Worm (Caenorhabditis elegans) whole organism, early embryonic: ENCODE results near the gene pdzd-8.

Source experiments
- B0310.2 ChIP-seq: sonication (generic microtip); optimal IDR thresholded peaks from 2 replicates; lab custom pipeline; 2016; ENCODE audit warnings: mild to moderate bottlenecking, missing genetic modification characterization, missing compliant biosample characterization
- F13C5.2 ChIP-seq: sonication (generic microtip); optimal IDR thresholded peaks from 2 replicates; lab custom pipeline; 2017; ENCODE audit warnings: mild to moderate bottlenecking, missing genetic modification characterization, inconsistent platforms, missing compliant biosample characterization
- aly-1 ChIP-seq: sonication (generic microtip); optimal IDR thresholded peaks from 2 replicates; lab custom pipeline; 2016; ENCODE audit warnings: missing genetic modification characterization, missing compliant biosample characterization
- ama-1 ChIP-seq: fragments of 150-350 bp; optimal IDR thresholded peaks from 2 replicates; lab custom pipeline; 2014
- ceh-13 ChIP-seq: fragments of 200-800 bp; sonication (Bioruptor generic); optimal IDR thresholded peaks from 2 replicates; lab custom pipeline; 2018; ENCODE audit warnings: mild to moderate bottlenecking, missing genetic modification characterization, missing compliant biosample characterization
- ceh-36 ChIP-seq: sonication (generic microtip); optimal IDR thresholded peaks from 2 replicates; lab custom pipeline; 2016; ENCODE audit warnings: missing genetic modification characterization, inconsistent platforms, missing compliant biosample characterization
- ets-7 ChIP-seq: sonication (generic microtip); optimal IDR thresholded peaks from 2 replicates; lab custom pipeline; 2016; ENCODE audit warnings: missing genotype, missing genetic modification characterization, missing compliant biosample characterization
- flt-1 ChIP-seq: fragments of 200-800 bp; sonication (Bioruptor generic); IDR thresholded peaks from 2 replicates; pipeline ENCODE4 v1.3.6; 2022; ENCODE audit warnings: missing genetic modification characterization, missing compliant biosample characterization
- hmbx-1 ChIP-seq: sonication (generic microtip); optimal IDR thresholded peaks from 2 replicates; lab custom pipeline; 2016; ENCODE audit warnings: mild to moderate bottlenecking, missing genetic modification characterization, missing compliant biosample characterization
- hmg-4 ChIP-seq: fragments of 200-800 bp; sonication (Bioruptor generic); optimal IDR thresholded peaks from 2 replicates; lab custom pipeline; 2018; ENCODE audit warnings: mild to moderate bottlenecking, missing genetic modification characterization, missing compliant biosample characterization
- hnd-1 ChIP-seq: sonication (generic microtip); optimal IDR thresholded peaks from 2 replicates; lab custom pipeline; 2016; ENCODE audit warnings: missing genetic modification characterization, missing compliant biosample characterization
- pes-1 ChIP-seq: fragments of 200-800 bp; sonication (Bioruptor generic); IDR thresholded peaks from 2 replicates; pipeline ENCODE4 v1.3.6; 2022; ENCODE audit warnings: missing genetic modification reagents, missing genetic modification characterization, missing compliant biosample characterization
- scrt-1 ChIP-seq: fragments of 200-800 bp; sonication (Bioruptor generic); IDR thresholded peaks from 2 replicates; pipeline ENCODE4 v1.3.6; 2022; ENCODE audit warnings: missing genetic modification characterization, missing compliant biosample characterization
- sea-1 ChIP-seq: fragments of 200-800 bp; sonication (Bioruptor generic); conservative IDR thresholded peaks from 2 replicates; pipeline ENCODE4 v1.3.6; 2022; ENCODE audit warnings: missing genetic modification characterization, missing compliant biosample characterization
- tbx-11 ChIP-seq: fragments of 200-800 bp; sonication (Bioruptor generic); IDR thresholded peaks from 2 replicates; pipeline ENCODE4 v1.3.6; 2022; ENCODE audit warnings: missing genetic modification characterization, missing compliant biosample characterization
- tbx-37 ChIP-seq: fragments of 200-800 bp; sonication (Bioruptor generic); conservative IDR thresholded peaks from 2 replicates; pipeline ENCODE4 v1.3.6; 2022; ENCODE audit warnings: missing genetic modification reagents, missing genetic modification characterization, missing compliant biosample characterization
- tra-4 ChIP-seq: sonication (generic microtip); optimal IDR thresholded peaks from 2 replicates; lab custom pipeline; 2017; ENCODE audit warnings: missing genetic modification characterization, missing compliant biosample characterization

pdzd-8 gene

DNA sequence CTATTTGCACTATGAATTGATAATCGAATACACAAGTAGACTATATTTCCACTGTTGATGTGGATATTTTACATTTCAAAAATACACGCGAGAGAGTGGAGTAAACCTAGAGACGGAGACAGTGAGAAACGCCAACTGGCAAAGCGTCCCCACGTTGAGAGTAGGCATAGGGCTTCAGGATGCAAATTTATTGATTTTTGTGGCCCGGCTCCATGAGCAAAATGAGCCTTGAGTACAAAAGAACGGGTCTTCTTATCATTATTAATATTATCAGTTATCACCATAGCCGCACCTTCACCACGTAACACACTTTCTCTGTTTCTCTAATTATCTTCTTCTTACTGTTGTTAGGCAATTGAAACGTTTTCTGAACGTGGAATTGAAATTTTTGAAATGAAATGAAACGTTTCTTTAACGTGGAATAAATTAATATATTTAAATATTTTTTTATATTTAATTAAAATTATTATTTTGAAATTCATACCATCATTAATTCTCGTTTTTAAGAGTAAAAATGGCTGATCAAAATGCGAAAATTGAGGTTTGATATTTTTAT, 11.5 kb downstream of the pdzd-8 start, which contains the start of gene bre-1:
Gene bre-1 (plus strand): TSS at position 506 of the 556 bp plus-strand sequence.
- TF ChIP-seq tbx-37 (no peak), ceh-36 (tag; lab: Kevin White, UChicago) (no peak), scrt-1 (GFP tag; lab: Robert Waterston, UW) (no peak), hmbx-1 (tag; lab: Kevin White, UChicago) (no peak), ceh-13 (GFP tag; lab: Kevin White, UChicago) (no peak), ets-7 (tag; lab: Kevin White, UChicago) (no peak), sea-1 (no peak)

DNA sequence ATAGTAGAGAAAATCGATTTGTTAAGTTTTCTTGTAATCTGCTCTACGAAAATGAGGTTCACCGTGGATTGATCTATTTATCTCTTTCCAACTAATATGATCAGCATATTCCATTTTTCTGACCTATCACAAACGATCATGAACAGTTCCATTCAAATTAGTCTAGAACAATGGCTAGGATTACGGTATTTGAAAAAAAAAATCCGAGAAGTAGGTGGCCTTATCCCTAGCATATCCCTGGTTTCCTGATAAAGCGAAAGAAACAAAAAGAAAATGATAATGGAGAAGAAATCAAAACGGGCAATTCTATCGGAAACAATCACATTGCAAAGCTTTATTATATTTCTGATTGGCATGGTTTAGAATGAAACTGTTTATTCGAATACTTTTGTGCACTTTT, 17.5 kb downstream of the pdzd-8 start, which contains the start of gene mltn-12:
Gene mltn-12 (plus strand): TSS at position 301 of the 400 bp plus-strand sequence.
- TF ChIP-seq ama-1 (lab: Kevin White, UChicago) = no peak
- TF ChIP-seq ets-7 (tag; lab: Kevin White, UChicago) = no peak
- TF ChIP-seq hmbx-1 (tag; lab: Kevin White, UChicago) = no peak
- TF ChIP-seq hnd-1 (tag; lab: Kevin White, UChicago) = no peak
- no peak for TF ChIP-seq B0310.2 (tag; lab: Kevin White, UChicago)
- TF ChIP-seq tbx-11 (GFP tag; lab: Robert Waterston, UW) = no peak
- no peak for TF ChIP-seq ceh-36 (tag; lab: Kevin White, UChicago)
- no peak for TF ChIP-seq hmg-4 (GFP tag; lab: Kevin White, UChicago)
- TF ChIP-seq pes-1 (GFP tag; lab: Robert Waterston, UW) = no peak
- TF ChIP-seq scrt-1 (GFP tag; lab: Robert Waterston, UW) = no peak
- TF ChIP-seq ceh-13 (GFP tag; lab: Kevin White, UChicago) = no peak
- no peak for TF ChIP-seq tbx-37
- TF ChIP-seq F13C5.2 (tag; lab: Kevin White, UChicago) = no peak
- TF ChIP-seq aly-1 = no peak
- TF ChIP-seq sea-1 = no peak

DNA sequence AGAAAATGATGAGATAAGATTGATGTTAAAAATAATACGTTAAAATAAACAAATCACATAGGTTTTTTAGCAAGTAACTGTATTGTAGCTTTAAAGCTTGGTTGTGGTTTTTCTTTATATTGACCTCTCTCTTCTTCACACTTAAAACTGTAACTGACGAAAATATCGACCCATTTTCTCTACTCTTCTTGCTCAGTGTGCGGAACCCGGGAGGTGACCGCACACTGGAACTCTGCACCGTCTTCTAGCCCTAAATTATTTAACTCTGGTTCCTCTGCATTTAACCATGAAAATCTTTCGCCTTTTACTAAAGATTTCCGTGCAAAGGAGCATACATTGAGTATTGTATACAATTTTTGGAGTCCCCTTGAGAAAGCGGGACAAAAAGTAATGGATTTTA, 19.2 kb downstream of the pdzd-8 start:
- TF ChIP-seq flt-1 (GFP tag; lab: Robert Waterston, UW) (no peak), scrt-1 (GFP tag; lab: Robert Waterston, UW) (no peak), tbx-37 (no peak), sea-1 (no peak)

DNA sequence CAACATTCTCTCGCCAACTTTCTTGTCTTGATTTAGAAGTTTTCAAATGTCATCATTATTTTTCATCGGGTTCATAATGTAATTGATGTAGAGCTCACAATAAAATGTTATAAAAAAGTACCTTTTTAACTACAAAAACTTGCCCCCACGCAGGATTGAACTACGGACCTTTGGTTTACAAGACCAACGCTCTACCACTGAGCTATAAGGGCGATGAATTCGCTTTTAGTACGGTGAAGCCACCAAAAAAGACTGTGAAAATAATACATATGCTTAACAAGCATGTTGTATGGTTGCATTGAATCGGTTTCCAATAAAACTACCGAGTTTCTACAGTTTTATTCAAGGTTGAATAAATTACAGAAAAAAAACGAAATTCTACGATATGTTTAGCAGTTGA, 25.3 kb downstream of the pdzd-8 start:
- TF ChIP-seq hmbx-1 (tag; lab: Kevin White, UChicago) = no peak
- no peak for TF ChIP-seq pes-1 (GFP tag; lab: Robert Waterston, UW)
- TF ChIP-seq ceh-13 (GFP tag; lab: Kevin White, UChicago) = no peak
- TF ChIP-seq sea-1 = no peak
- no peak for TF ChIP-seq hmg-4 (GFP tag; lab: Kevin White, UChicago)
- no peak for TF ChIP-seq flt-1 (GFP tag; lab: Robert Waterston, UW)
- no peak for TF ChIP-seq tbx-37
- TF ChIP-seq ceh-36 (tag; lab: Kevin White, UChicago) = no peak
- no peak for TF ChIP-seq tbx-11 (GFP tag; lab: Robert Waterston, UW)
- no peak for TF ChIP-seq scrt-1 (GFP tag; lab: Robert Waterston, UW)
- no peak for TF ChIP-seq B0310.2 (tag; lab: Kevin White, UChicago)
- no peak for TF ChIP-seq aly-1
- no peak for TF ChIP-seq F13C5.2 (tag; lab: Kevin White, UChicago)
- no peak for TF ChIP-seq ama-1 (lab: Kevin White, UChicago)
- no peak for TF ChIP-seq tra-4 (tag; lab: Kevin White, UChicago)

DNA sequence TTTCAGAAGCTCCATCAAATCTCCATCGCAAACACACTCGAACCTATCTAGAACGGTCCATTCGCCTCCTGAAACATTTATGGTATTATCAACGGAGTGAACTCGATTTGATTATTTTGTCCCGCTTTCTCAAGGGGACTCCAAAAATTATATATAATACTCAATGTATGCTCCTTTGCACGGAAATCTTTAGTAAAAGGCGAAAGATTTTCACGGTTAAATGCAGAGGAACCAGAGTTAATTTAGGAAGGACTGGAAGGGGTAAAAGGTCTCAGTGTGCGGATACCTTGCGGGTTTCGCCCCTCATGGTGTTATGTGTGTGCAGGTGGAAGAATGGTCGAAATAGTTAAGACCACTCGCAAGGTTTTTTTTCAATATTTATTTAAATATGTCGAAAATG, 25.9 kb downstream of the pdzd-8 start:
- no peak for TF ChIP-seq tbx-11 (GFP tag; lab: Robert Waterston, UW)
- TF ChIP-seq pes-1 (GFP tag; lab: Robert Waterston, UW) = no peak
- no peak for TF ChIP-seq sea-1
- no peak for TF ChIP-seq ets-7 (tag; lab: Kevin White, UChicago)
- TF ChIP-seq tra-4 (tag; lab: Kevin White, UChicago) = no peak
- no peak for TF ChIP-seq aly-1
- no peak for TF ChIP-seq hmg-4 (GFP tag; lab: Kevin White, UChicago)
- TF ChIP-seq tbx-37 = no peak
- TF ChIP-seq ceh-36 (tag; lab: Kevin White, UChicago) = no peak
- TF ChIP-seq ama-1 (lab: Kevin White, UChicago) = no peak
- no peak for TF ChIP-seq flt-1 (GFP tag; lab: Robert Waterston, UW)

DNA sequence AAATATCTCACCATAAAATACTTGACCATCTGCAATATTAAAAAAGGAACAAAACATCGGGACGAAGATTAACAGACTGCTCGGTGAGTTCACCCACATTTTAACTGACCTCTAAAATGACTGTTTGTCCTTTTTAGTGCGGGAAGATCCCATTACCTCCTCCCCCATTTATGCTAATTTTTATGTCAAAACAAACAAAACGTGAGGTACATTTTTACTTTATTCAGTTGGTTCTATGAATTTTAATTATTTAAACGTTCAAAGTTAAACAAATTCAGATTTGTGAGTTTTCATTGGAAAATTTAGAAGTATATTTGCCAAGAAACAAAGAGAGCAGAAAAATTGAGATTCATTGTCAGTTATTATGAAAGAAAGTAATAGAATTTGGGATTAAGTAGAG, 27.3 kb downstream of the pdzd-8 start, which contains the start of gene C53D6.8:
Gene C53D6.8 (minus strand): TSS at position 101 of the 400 bp plus-strand sequence.
- TF ChIP-seq pes-1 (GFP tag; lab: Robert Waterston, UW) = no peak
- no peak for TF ChIP-seq scrt-1 (GFP tag; lab: Robert Waterston, UW)

DNA sequence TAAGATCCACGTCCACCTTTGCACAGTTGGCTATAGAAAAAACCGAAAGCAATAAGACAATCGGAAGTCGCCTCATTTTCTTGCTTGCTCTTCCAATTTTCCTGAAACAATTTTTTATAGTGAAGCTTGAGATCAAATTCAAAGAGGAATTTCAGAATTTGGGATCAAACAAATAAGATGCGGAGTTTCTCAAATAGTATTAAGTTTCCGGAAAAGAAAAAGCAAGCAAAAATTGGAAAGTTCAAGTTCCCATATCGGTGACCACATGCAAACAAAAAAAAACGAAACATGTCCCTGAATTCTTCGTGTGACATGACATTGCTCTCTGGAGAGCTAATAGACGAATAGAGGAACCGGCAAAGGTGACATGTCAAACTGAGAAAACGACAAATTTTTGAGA, 30.0 kb downstream of the pdzd-8 start, which contains the start of gene unc-129:
Gene unc-129 (minus strand): TSS at position 101 of the 400 bp plus-strand sequence.
- TF ChIP-seq pes-1 (GFP tag; lab: Robert Waterston, UW) (no peak), tra-4 (tag; lab: Kevin White, UChicago) (no peak), flt-1 (GFP tag; lab: Robert Waterston, UW) (no peak), hnd-1 (tag; lab: Kevin White, UChicago) (no peak), F13C5.2 (tag; lab: Kevin White, UChicago) (no peak), hmg-4 (GFP tag; lab: Kevin White, UChicago) (no peak), ceh-36 (tag; lab: Kevin White, UChicago) (no peak), aly-1 (no peak), tbx-11 (GFP tag; lab: Robert Waterston, UW) (no peak), B0310.2 (tag; lab: Kevin White, UChicago) (no peak), ets-7 (tag; lab: Kevin White, UChicago) (no peak), scrt-1 (GFP tag; lab: Robert Waterston, UW) (no peak)

DNA sequence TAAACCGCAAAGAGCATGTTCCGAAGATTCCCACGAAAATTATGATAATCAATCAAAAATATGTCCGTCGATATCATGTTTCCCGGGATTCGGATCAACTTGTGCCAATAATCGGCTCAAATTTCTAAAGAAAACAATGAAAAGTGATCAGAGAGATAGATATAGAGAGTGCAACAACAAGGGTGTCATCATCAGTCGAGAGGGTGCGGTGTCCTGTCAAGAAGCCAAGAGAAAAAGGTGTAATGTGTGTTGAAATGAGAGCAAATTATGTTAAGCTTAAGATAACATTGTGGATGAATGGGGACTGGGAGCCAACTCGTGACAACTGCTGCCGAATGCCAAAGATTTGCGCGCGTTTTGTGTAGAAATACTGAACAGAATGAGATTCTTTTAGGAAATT, 32.6 kb downstream of the pdzd-8 start:
- TF ChIP-seq flt-1 (GFP tag; lab: Robert Waterston, UW) (no peak), tbx-11 (GFP tag; lab: Robert Waterston, UW) (no peak), ama-1 (lab: Kevin White, UChicago) (no peak)
